Fruit fly (Drosophila melanogaster) whole organism, wandering third instar larva: ENCODE measurements around the gene CG11790.

Experiments
- Abd-B ChIP-seq: fragments of >200 bp; optimal IDR thresholded peaks from 2 replicates; lab custom pipeline; 2017; ENCODE audit warnings: missing biosample characterization, missing genetic modification characterization
- CG32264 ChIP-seq: fragments of 200-800 bp; sonication (Bioruptor generic); optimal IDR thresholded peaks from 2 replicates; lab custom pipeline; 2016; ENCODE audit warnings: missing biosample characterization, missing genetic modification characterization
- CG9705 ChIP-seq: fragments of 200-800 bp; sonication (Bioruptor generic); optimal IDR thresholded peaks from 2 replicates; lab custom pipeline; 2018; ENCODE audit warnings: missing biosample characterization, mild to moderate bottlenecking, missing genetic modification characterization
- CrebA ChIP-seq: fragments of 200-800 bp; sonication (Bioruptor generic); optimal IDR thresholded peaks from 2 replicates; lab custom pipeline; 2016; ENCODE audit warnings: missing biosample characterization, mild to moderate bottlenecking, missing genetic modification characterization, borderline replicate concordance
- Dfd ChIP-seq: fragments of >200 bp; optimal IDR thresholded peaks from 2 replicates; lab custom pipeline; 2017; ENCODE audit warnings: missing biosample characterization, missing genetic modification characterization
- Dif ChIP-seq: fragments of 200-275, 200-300 bp; sonication (Bioruptor generic); optimal IDR thresholded peaks from 2 replicates; lab custom pipeline; 2018; ENCODE audit warnings: missing biosample characterization, missing genetic modification characterization; ENCODE audit not compliant: partially characterized antibody
- GATAd ChIP-seq: sonication (Bioruptor generic); optimal IDR thresholded peaks from 2 replicates; lab custom pipeline; 2016; ENCODE audit warnings: missing biosample characterization, missing genetic modification characterization
- HLH106 ChIP-seq: fragments of 200-800 bp; optimal IDR thresholded peaks from 3 replicates; lab custom pipeline; 2019; ENCODE audit warnings: missing biosample characterization, mild to moderate bottlenecking, missing genetic modification characterization, moderate library complexity
- Hnf4 ChIP-seq: fragments of 200-800 bp; sonication (Bioruptor generic); optimal IDR thresholded peaks from 2 replicates; lab custom pipeline; 2016; ENCODE audit warnings: missing biosample characterization, mild to moderate bottlenecking, missing genetic modification characterization
- Hr78 ChIP-seq: fragments of >200 bp; optimal IDR thresholded peaks from 2 replicates; lab custom pipeline; 2017; ENCODE audit warnings: missing biosample characterization, missing genetic modification characterization
- Hr83 ChIP-seq: fragments of 200-300 bp; sonication (Bioruptor generic); optimal IDR thresholded peaks from 2 replicates; lab custom pipeline; 2016; ENCODE audit warnings: missing biosample characterization, mild to moderate bottlenecking, missing genetic modification characterization, moderate library complexity; ENCODE audit not compliant: poor library complexity, severe bottlenecking
- Jra ChIP-seq: sonication (Bioruptor generic); optimal IDR thresholded peaks from 2 replicates; lab custom pipeline; 2016; ENCODE audit warnings: missing biosample characterization, missing genetic modification characterization
- Mio ChIP-seq: sonication (Bioruptor generic); optimal IDR thresholded peaks from 2 replicates; lab custom pipeline; 2016; ENCODE audit warnings: missing biosample characterization, missing genetic modification characterization
- Myc ChIP-seq: fragments of >200 bp; optimal IDR thresholded peaks from 2 replicates; lab custom pipeline; 2017
- N ChIP-seq: fragments of >200 bp; optimal IDR thresholded peaks from 2 replicates; lab custom pipeline; 2018; ENCODE audit warnings: missing biosample characterization, missing external identifiers, missing genetic modification characterization
- OdsH ChIP-seq: fragments of 200-800 bp; sonication (Bioruptor generic); optimal IDR thresholded peaks from 2 replicates; lab custom pipeline; 2016; ENCODE audit warnings: missing biosample characterization, mild to moderate bottlenecking, missing genetic modification characterization
- Rel ChIP-seq, 2 experiments: fragments of 200-800 bp; sonication (Bioruptor generic) in 1 of 2; optimal IDR thresholded peaks; 2 replicates in 1 of 2; 3 replicates in 1 of 2; lab custom pipeline; 2016 to 2019; ENCODE audit warnings: mild to moderate bottlenecking in 2 of 2, missing biosample characterization in 2 of 2, missing genetic modification characterization in 2 of 2, moderate library complexity in 1 of 2
- Sp1 ChIP-seq: fragments of 200-800 bp; sonication (Bioruptor generic); optimal IDR thresholded peaks from 3 replicates; lab custom pipeline; 2019; ENCODE audit warnings: missing biosample characterization, mild to moderate bottlenecking, missing genetic modification characterization, moderate library complexity
- Vsx2 ChIP-seq: fragments of 200-300, 225-300 bp; sonication (Bioruptor generic); optimal IDR thresholded peaks from 2 replicates; lab custom pipeline; 2018; ENCODE audit warnings: missing biosample characterization, missing genetic modification characterization; ENCODE audit not compliant: partially characterized antibody
- br ChIP-seq: fragments of 200-800 bp; sonication (Bioruptor generic); optimal IDR thresholded peaks from 2 replicates; lab custom pipeline; 2016; ENCODE audit warnings: missing biosample characterization, missing genetic modification characterization
- brk ChIP-seq: fragments of 200-800 bp; sonication (Bioruptor generic); optimal IDR thresholded peaks from 2 replicates; lab custom pipeline; 2016; ENCODE audit warnings: missing biosample characterization, mild to moderate bottlenecking, missing genetic modification characterization
- dl ChIP-seq, 2 experiments: fragments of 175-275, 200-275 bp in 1 of 2; fragments of 200-275 bp in 1 of 2; sonication (Bioruptor generic); optimal IDR thresholded peaks; lab custom pipeline; 2018; ENCODE audit warnings: mild to moderate bottlenecking in 2 of 2, missing biosample characterization in 2 of 2, missing genetic modification characterization in 2 of 2, moderate library complexity in 2 of 2; ENCODE audit not compliant: partially characterized antibody in 2 of 2, insufficient read depth in 1 of 2
- dmrt93B ChIP-seq: fragments of 200-800 bp; sonication (Bioruptor generic); optimal IDR thresholded peaks from 2 replicates; lab custom pipeline; 2018; ENCODE audit warnings: missing biosample characterization, mild to moderate bottlenecking, missing genetic modification characterization
- dsf ChIP-seq: sonication (Bioruptor generic); optimal IDR thresholded peaks from 2 replicates; lab custom pipeline; 2016; ENCODE audit warnings: missing biosample characterization, missing genetic modification characterization, borderline replicate concordance
- ey ChIP-seq: fragments of 200-800 bp; sonication (Bioruptor generic); optimal IDR thresholded peaks from 2 replicates; lab custom pipeline; 2016; ENCODE audit warnings: missing biosample characterization, missing genetic modification characterization
- foxo ChIP-seq, 2 experiments: fragments of 200-800 bp; sonication (Bioruptor generic); optimal IDR thresholded peaks; 2 replicates in 1 of 2; 3 replicates in 1 of 2; lab custom pipeline; 2016 to 2017; ENCODE audit warnings: missing biosample characterization in 2 of 2, missing genetic modification characterization in 2 of 2
- fru ChIP-seq: fragments of 200-800 bp; sonication (Bioruptor generic); optimal IDR thresholded peaks from 3 replicates; lab custom pipeline; 2016; ENCODE audit warnings: missing biosample characterization, mild to moderate bottlenecking, missing genetic modification characterization
- h ChIP-seq: fragments of 200-800 bp; sonication (Bioruptor generic); optimal IDR thresholded peaks from 3 replicates; lab custom pipeline; 2016; ENCODE audit warnings: missing biosample characterization, mild to moderate bottlenecking, missing genetic modification characterization
- jim ChIP-seq: fragments of 175-275, 200-325 bp; sonication (Bioruptor generic); optimal IDR thresholded peaks from 2 replicates; lab custom pipeline; 2016; ENCODE audit warnings: missing biosample characterization, mild to moderate bottlenecking, missing genetic modification characterization
- lola ChIP-seq: fragments of >200 bp; optimal IDR thresholded peaks from 2 replicates; lab custom pipeline; 2017; ENCODE audit warnings: missing biosample characterization, missing genetic modification characterization
- pan ChIP-seq: fragments of >200 bp; optimal IDR thresholded peaks from 2 replicates; lab custom pipeline; 2017
- psq ChIP-seq: fragments of 200-800 bp; sonication (Bioruptor generic); optimal IDR thresholded peaks from 3 replicates; lab custom pipeline; 2017; ENCODE audit warnings: missing biosample characterization, mild to moderate bottlenecking, missing genetic modification characterization, moderate library complexity
- rgr ChIP-seq: fragments of 200-800 bp; sonication (Bioruptor generic); optimal IDR thresholded peaks from 3 replicates; lab custom pipeline; 2016; ENCODE audit warnings: missing biosample characterization, mild to moderate bottlenecking, missing genetic modification characterization
- sage ChIP-seq: fragments of 200-800 bp; sonication (Bioruptor generic); optimal IDR thresholded peaks from 2 replicates; lab custom pipeline; 2016; ENCODE audit warnings: missing biosample characterization, mild to moderate bottlenecking, missing genetic modification characterization
- sv ChIP-seq: fragments of 200-800 bp; sonication (Bioruptor generic); optimal IDR thresholded peaks from 3 replicates; lab custom pipeline; 2016; ENCODE audit warnings: missing biosample characterization, missing genetic modification characterization
- tai ChIP-seq: sonication (Bioruptor generic); optimal IDR thresholded peaks from 2 replicates; lab custom pipeline; 2016; ENCODE audit warnings: missing biosample characterization, missing genetic modification characterization
- usp ChIP-seq: fragments of >200 bp; optimal IDR thresholded peaks from 2 replicates; lab custom pipeline; 2017; ENCODE audit warnings: missing biosample characterization, missing genetic modification characterization
- woc ChIP-seq: sonication (Bioruptor generic); optimal IDR thresholded peaks from 2 replicates; lab custom pipeline; 2016; ENCODE audit warnings: missing biosample characterization, mild to moderate bottlenecking, missing genetic modification characterization

CG11790 gene

dm6 chr3R:25049383-25049741 is 1.9 kb downstream of the CG11790 start, which contains the start of gene CG11791:
CG11791 (plus strand) TSS chr3R:25049616.
- TF ChIP-seq Myc (lab: Kevin White, UChicago) (peak; percentile 46), dl (GFP tag; optimal IDR thresholded peaks at IDR 0.05; lab: Kevin White, UChicago; ENCODE audit: insufficient read depth in 1 of 2, partially characterized antibody in 2 of 2) (no peak)
- TF ChIP-seq, all 38 proteins: peak for 1

- TF ChIP-seq dsf (GFP tag; lab: Kevin White, UChicago) = peak; percentile 22
- TF ChIP-seq Jra (GFP tag; lab: Kevin White, UChicago) = peak; percentile 79
- TF ChIP-seq dl (GFP tag; optimal IDR thresholded peaks at IDR 0.05; lab: Kevin White, UChicago; ENCODE audit: insufficient read depth in 1 of 2, partially characterized antibody in 2 of 2) = peak; percentile 63 to 78
- no peak for TF ChIP-seq lola
- TF ChIP-seq rgr (GFP tag; lab: Kevin White, UChicago) = peak; percentile 61
- peak; percentile 71 for TF ChIP-seq h (GFP tag; lab: Kevin White, UChicago)
- TF ChIP-seq Dfd (GFP tag; lab: Kevin White, UChicago) = no peak
- TF ChIP-seq fru (GFP tag; lab: Kevin White, UChicago) = no peak
- peak; percentile 88 for TF ChIP-seq Dif (GFP tag; lab: Kevin White, UChicago)
- peak; percentile 55 for TF ChIP-seq Hnf4 (GFP tag; lab: Kevin White, UChicago)
- peak; percentile 39 for TF ChIP-seq HLH106 (tag; lab: Kevin White, UChicago)
- TF ChIP-seq Myc (lab: Kevin White, UChicago) = no peak
- no peak for TF ChIP-seq usp (GFP tag; lab: Kevin White, UChicago)
- TF ChIP-seq OdsH (GFP tag; lab: Kevin White, UChicago) = peak; percentile 16
- TF ChIP-seq pan (lab: Kevin White, UChicago) = no peak
- TF ChIP-seq Mio (GFP tag; lab: Kevin White, UChicago) = no peak
- TF ChIP-seq sage (GFP tag; lab: Kevin White, UChicago) = peak; percentile 84
- peak; percentile 75 for TF ChIP-seq tai (GFP tag; lab: Kevin White, UChicago)
- TF ChIP-seq jim (GFP tag; lab: Kevin White, UChicago) = peak; percentile 61
- TF ChIP-seq Vsx2 (GFP tag; lab: Kevin White, UChicago) = no peak
- TF ChIP-seq CG32264 (GFP tag; lab: Kevin White, UChicago) = no peak
- TF ChIP-seq ey (GFP tag; lab: Kevin White, UChicago) = peak; percentile 40
- no peak for TF ChIP-seq Abd-B (GFP tag; lab: Kevin White, UChicago)
- TF ChIP-seq Hr78 (GFP tag; lab: Kevin White, UChicago) = no peak
- no peak for TF ChIP-seq sv
- peak; percentile 29 to 48 for TF ChIP-seq foxo (GFP tag; optimal IDR thresholded peaks at IDR 0.05; lab: Kevin White, UChicago)
- no peak for TF ChIP-seq dmrt93B
- TF ChIP-seq GATAd = no peak
- peak; percentile 52 for TF ChIP-seq woc
- peak; percentile 30 for TF ChIP-seq CG9705 (GFP tag; lab: Kevin White, UChicago)
- TF ChIP-seq psq (GFP tag; lab: Kevin White, UChicago) = peak; percentile 41
- no peak for TF ChIP-seq CrebA
- peak; percentile 80 for TF ChIP-seq Rel (GFP tag; optimal IDR thresholded peaks at IDR 0.05; lab: Kevin White, UChicago)
- TF ChIP-seq Rel (tag; optimal IDR thresholded peaks at IDR 0.05; lab: Kevin White, UChicago) = peak; percentile 97
- peak; percentile 19 for TF ChIP-seq br
- peak; percentile 82 for TF ChIP-seq N (GFP tag; lab: Kevin White, UChicago)
- TF ChIP-seq brk (GFP tag; lab: Kevin White, UChicago) = peak; percentile 88
- peak; percentile 47 for TF ChIP-seq Hr83
- TF ChIP-seq Sp1 (GFP tag; lab: Kevin White, UChicago) = peak; percentile 50
Measured at dm6 chr3R:25049742-25050517, 2.4 kb downstream of the CG11790 start.
